Worm (Caenorhabditis elegans) whole organism, late embryonic: ENCODE results near the gene W07G4.5.

Experiments
- ahr-1 ChIP-seq: sonication (generic microtip); optimal IDR thresholded peaks from 2 replicates; lab custom pipeline; 2016; ENCODE audit warnings: missing genetic modification characterization, missing compliant biosample characterization
- ama-1 ChIP-seq: fragments of 150-350 bp; optimal IDR thresholded peaks from 2 replicates; lab custom pipeline; 2014
- ceh-14 ChIP-seq: sonication (generic microtip); optimal IDR thresholded peaks from 2 replicates; lab custom pipeline; 2016; ENCODE audit warnings: missing genotype, missing genetic modification characterization, missing compliant biosample characterization
- nhr-11 ChIP-seq: fragments of 150-350 bp; optimal IDR thresholded peaks from 2 replicates; lab custom pipeline; 2014; ENCODE audit warnings: missing biosample characterization, missing genetic modification characterization
- unc-86 ChIP-seq: sonication (generic microtip); optimal IDR thresholded peaks from 2 replicates; lab custom pipeline; 2016; ENCODE audit warnings: missing genetic modification characterization, missing compliant biosample characterization

DNA sequence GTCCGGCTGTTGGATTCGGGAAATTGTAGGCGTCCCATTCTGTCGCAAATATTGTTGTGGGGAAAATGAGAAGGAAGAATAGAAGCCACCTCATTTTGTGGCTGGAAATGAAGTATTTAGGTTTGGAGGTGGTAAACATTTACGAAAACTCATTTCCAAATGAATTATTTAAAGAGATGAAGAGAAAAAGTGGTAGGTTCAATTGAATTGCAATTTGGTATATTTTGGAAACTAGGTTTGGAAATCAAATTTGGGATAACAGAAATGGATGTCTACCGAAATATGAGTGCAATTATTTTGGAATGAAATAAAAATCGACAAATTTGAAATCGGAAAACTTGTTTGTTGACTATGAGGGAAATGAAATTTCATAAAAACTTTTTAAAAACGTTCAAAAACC lies 39.0 kb upstream of the W07G4.5 start, which contains the start of gene F15B9.10:
- TF ChIP-seq ama-1 (lab: Kevin White, UChicago) (no peak), nhr-11 (tag; lab: Kevin White, UChicago) (no peak), unc-86 (no peak), ceh-14 (tag; lab: Kevin White, UChicago) (no peak), ahr-1 (no peak)
